Worm (Caenorhabditis elegans): ENCODE data around the gene hrpl-1.

Gene hrpl-1

DNA sequence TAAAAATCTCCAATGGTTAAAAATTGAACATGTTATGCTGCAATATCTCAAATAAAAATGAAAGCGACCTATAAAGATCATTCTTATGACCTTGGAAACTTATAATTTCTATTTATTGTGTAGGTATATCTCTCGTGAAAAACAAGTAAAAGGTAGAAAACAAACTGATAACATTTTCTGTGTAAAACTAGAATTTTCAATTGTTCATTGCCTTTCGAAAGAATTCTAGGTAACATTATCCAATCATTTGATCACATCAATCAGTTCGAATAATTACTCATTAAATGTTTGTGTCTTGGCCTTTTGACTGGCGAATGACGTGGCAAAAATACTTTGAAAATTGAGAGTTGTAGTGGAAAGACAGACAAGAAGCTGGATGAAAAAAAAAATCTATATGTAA is 20.6 kb upstream of the hrpl-1 start:
- TF ChIP-seq dve-1 (tag; optimal IDR thresholded peaks at IDR 0.05; ENCODE audit: insufficient read depth) (no peak), daf-12 (tag; optimal IDR thresholded peaks at IDR 0.05) (no peak), Y5F2A.4 (GFP tag; optimal IDR thresholded peaks at IDR 0.05) (no peak), lsy-2 (tag; optimal IDR thresholded peaks at IDR 0.05) (no peak), vab-7 (GFP tag; IDR thresholded peaks at IDR 0.05) (no peak), ZK546.5 (tag; optimal IDR thresholded peaks at IDR 0.05) (no peak), egl-27 (tag; optimal IDR thresholded peaks at IDR 0.05) (no peak), dmd-6 (GFP tag; IDR thresholded peaks at IDR 0.05) (no peak), nhr-28 (tag; optimal IDR thresholded peaks at IDR 0.05) (peak; percentile 26)

DNA sequence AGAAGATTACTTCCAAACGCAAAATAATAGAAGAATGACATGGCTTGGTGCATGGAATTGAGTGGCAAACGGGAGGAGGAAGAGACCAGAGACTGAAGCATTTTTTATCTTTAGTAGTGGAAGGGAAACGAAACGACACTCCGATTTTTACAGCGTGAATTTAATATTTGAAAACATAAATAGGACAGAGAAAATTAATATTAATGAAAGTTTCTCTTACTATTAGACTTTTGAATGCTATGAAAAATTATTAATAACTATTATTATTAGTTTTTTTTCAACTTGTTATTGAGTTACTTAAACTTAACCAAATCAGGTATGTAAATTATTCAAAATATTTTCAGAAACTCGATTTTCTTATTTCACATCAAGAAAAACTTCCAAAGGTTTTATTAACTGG is 18.5 kb upstream of the hrpl-1 start, which contains the start of gene C44B7.7:
C44B7.7 (minus strand) TSS at position 101 of the 400 bp plus-strand sequence.
- no peak for TF ChIP-seq nhr-41 (GFP tag; IDR thresholded peaks at IDR 0.05)
- TF ChIP-seq nhr-102 (tag; optimal IDR thresholded peaks at IDR 0.05) = no peak
- no peak for TF ChIP-seq daf-12 (tag; optimal IDR thresholded peaks at IDR 0.05)
- no peak for TF ChIP-seq ztf-7 (tag; optimal IDR thresholded peaks at IDR 0.05)
- TF ChIP-seq nhr-42 (GFP tag; IDR thresholded peaks at IDR 0.05) = no peak
- no peak for TF ChIP-seq vab-7 (GFP tag; IDR thresholded peaks at IDR 0.05)
- TF ChIP-seq F37D6.2 (tag; optimal IDR thresholded peaks at IDR 0.05) = no peak
- TF ChIP-seq lin-38 (GFP tag; IDR thresholded peaks at IDR 0.05) = no peak
- TF ChIP-seq egl-27 (tag; optimal IDR thresholded peaks at IDR 0.05) = no peak
- TF ChIP-seq jun-1 (tag; optimal IDR thresholded peaks at IDR 0.05) = no peak
- no peak for TF ChIP-seq ama-1 (optimal IDR thresholded peaks at IDR 0.05)
- TF ChIP-seq fos-1 (tag; optimal IDR thresholded peaks at IDR 0.05) = no peak
- TF ChIP-seq aly-2 (tag; optimal IDR thresholded peaks at IDR 0.05) = no peak
- TF ChIP-seq mes-2 (tag; optimal IDR thresholded peaks at IDR 0.05; ENCODE audit: poor library complexity, severe bottlenecking) = no peak
- TF ChIP-seq tag-97 (GFP tag; IDR thresholded peaks at IDR 0.05) = no peak

DNA sequence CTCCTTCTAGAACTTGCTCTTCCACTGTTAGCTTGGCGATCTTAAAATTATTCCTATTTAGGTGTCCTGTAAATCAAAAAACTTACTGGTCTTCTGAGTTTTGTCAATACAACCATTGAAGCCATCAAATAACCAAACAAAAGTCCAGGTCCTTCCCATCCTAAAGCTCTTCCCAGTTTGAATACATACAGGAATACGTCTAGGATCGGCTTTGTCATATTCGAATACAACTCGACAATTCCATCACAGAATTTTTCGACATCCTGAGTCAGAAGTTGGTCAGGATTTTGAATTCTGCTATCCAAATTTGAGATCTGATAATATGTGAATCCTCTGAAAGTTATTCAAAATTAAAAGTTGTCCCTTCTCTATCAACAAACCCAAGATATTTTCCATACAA is 16.2 kb upstream of the hrpl-1 start:
- TF ChIP-seq nhr-11 (tag; optimal IDR thresholded peaks at IDR 0.05) (no peak), aha-1 (tag) (peak; percentile 63)

ce11 chrII:6883716-6884115 is 14.8 kb upstream of the hrpl-1 start, which contains the start of gene pmp-1:
pmp-1 (minus strand) TSS chrII:6883754.
- TF ChIP-seq attf-4 (tag; optimal IDR thresholded peaks at IDR 0.05) (no peak), pqm-1 (tag; optimal IDR thresholded peaks at IDR 0.05) (peak; percentile 93), nhr-28 (tag; optimal IDR thresholded peaks at IDR 0.05) (peak; percentile 62), dve-1 (tag; optimal IDR thresholded peaks at IDR 0.05; ENCODE audit: insufficient read depth) (peak; percentile 48), daf-16 (GFP tag; optimal IDR thresholded peaks at IDR 0.05) (no peak), daf-16 (tag; optimal IDR thresholded peaks at IDR 0.05) (peak; percentile 43), ceh-28 (tag; optimal IDR thresholded peaks at IDR 0.05) (no peak), lin-1 (GFP tag; IDR thresholded peaks at IDR 0.05) (peak; percentile 61; the same call in 1 of the 2 replicates), vab-7 (GFP tag; IDR thresholded peaks at IDR 0.05) (no peak), ceh-20 (GFP tag; IDR thresholded peaks at IDR 0.05) (peak; percentile 44; the same call in 1 of the 2 replicates), hlh-11 (tag; optimal IDR thresholded peaks at IDR 0.05) (peak; percentile 39), dmd-6 (GFP tag; IDR thresholded peaks at IDR 0.05) (peak; percentile 54), dmd-8 (GFP tag; IDR thresholded peaks at IDR 0.05) (no peak), nhr-77 (tag; optimal IDR thresholded peaks at IDR 0.05) (peak; percentile 9)

- TF ChIP-seq daf-16 (GFP tag; optimal IDR thresholded peaks at IDR 0.05) = no peak
- peak; percentile 58 for TF ChIP-seq daf-16 (tag; optimal IDR thresholded peaks at IDR 0.05)
- no peak for TF ChIP-seq dpl-1 (GFP tag; optimal IDR thresholded peaks at IDR 0.05)
- TF ChIP-seq arid-1 (GFP tag; conservative IDR thresholded peaks at IDR 0.05) = no peak
- peak; percentile 84 for TF ChIP-seq php-3 (GFP tag; IDR thresholded peaks at IDR 0.05)
- no peak for TF ChIP-seq hlh-11 (tag; optimal IDR thresholded peaks at IDR 0.05)
- TF ChIP-seq saeg-2 (GFP tag; IDR thresholded peaks at IDR 0.05) = no peak
- TF ChIP-seq Y48G9A.11 (GFP tag; IDR thresholded peaks at IDR 0.05) = no peak
- no peak for TF ChIP-seq set-16 (GFP tag; IDR thresholded peaks at IDR 0.05)
- no peak for TF ChIP-seq ceh-28 (tag; optimal IDR thresholded peaks at IDR 0.05)
- TF ChIP-seq dve-1 (tag; optimal IDR thresholded peaks at IDR 0.05; ENCODE audit: insufficient read depth) = peak; percentile 37
- peak; percentile 29 for TF ChIP-seq pqm-1 (tag; optimal IDR thresholded peaks at IDR 0.05)
- TF ChIP-seq ces-1 (GFP tag; optimal IDR thresholded peaks at IDR 0.05) = no peak
- no peak for TF ChIP-seq lin-39 (tag; optimal IDR thresholded peaks at IDR 0.05)
- TF ChIP-seq lim-7 (GFP tag; IDR thresholded peaks at IDR 0.05) = no peak
Observed at ce11 chrII:6884568-6884967, 14.0 kb upstream of the hrpl-1 start.
